Worm (Caenorhabditis elegans) whole organism, L1 larva: ENCODE results near the gene fkb-4.

ENCODE experiments used
- ceh-82 ChIP-seq, 3 experiments: fragments of 150-350 bp in 1 of 3; sonication (generic microtip) in 2 of 3; optimal IDR thresholded peaks; 2 replicates each; lab custom pipeline; 2014 to 2017; ENCODE audit warnings: missing biosample characterization in 3 of 3, missing genetic modification characterization in 3 of 3
- ceh-88 ChIP-seq: fragments of 200-800 bp; sonication (Bioruptor generic); IDR thresholded peaks from 2 replicates; pipeline ENCODE4 v1.3.6; 2022; ENCODE audit warnings: missing genetic modification characterization, missing compliant biosample characterization
- egl-27 ChIP-seq, 2 experiments: fragments of 150-350 bp in 1 of 2; sonication (generic microtip); optimal IDR thresholded peaks; 3 replicates each; lab custom pipeline; 2017 to 2018; ENCODE audit warnings: missing biosample characterization in 2 of 2, missing genetic modification characterization in 2 of 2, missing genetic modification reagents in 2 of 2
- lin-35 ChIP-seq, 2 experiments: fragments of 150-350 bp; optimal IDR thresholded peaks; 2 replicates each; lab custom pipeline; 2014; ENCODE audit warnings: missing biosample characterization in 2 of 2, missing genetic modification characterization in 2 of 2, missing genetic modification reagents in 2 of 2
- mdl-1 ChIP-seq, 2 experiments: fragments of 150-350 bp; optimal IDR thresholded peaks; 2 replicates each; lab custom pipeline; 2014 to 2017; ENCODE audit warnings: missing biosample characterization in 2 of 2, missing genetic modification characterization in 2 of 2, inconsistent platforms in 1 of 2
- mep-1 ChIP-seq: fragments of 150-350 bp; optimal IDR thresholded peaks from 2 replicates; lab custom pipeline; 2014; ENCODE audit warnings: missing biosample characterization, missing genetic modification characterization
- nhr-11 ChIP-seq: fragments of 150-350 bp; optimal IDR thresholded peaks from 2 replicates; lab custom pipeline; 2014; ENCODE audit warnings: missing biosample characterization, missing genetic modification characterization
- nhr-12 ChIP-seq: sonication (generic microtip); optimal IDR thresholded peaks from 2 replicates; lab custom pipeline; 2017; ENCODE audit warnings: missing biosample characterization, missing genetic modification characterization
- nhr-28 ChIP-seq: fragments of 150-350 bp; optimal IDR thresholded peaks from 2 replicates; lab custom pipeline; 2014; ENCODE audit warnings: missing biosample characterization, missing genetic modification characterization
- rnt-1 ChIP-seq: sonication (generic microtip); optimal IDR thresholded peaks from 2 replicates; lab custom pipeline; 2016; ENCODE audit warnings: mild to moderate bottlenecking, missing genetic modification characterization, moderate library complexity, missing compliant biosample characterization
- sox-4 ChIP-seq: sonication (generic microtip); optimal IDR thresholded peaks from 2 replicates; lab custom pipeline; 2016; ENCODE audit warnings: missing genetic modification characterization, missing compliant biosample characterization
- unc-62 ChIP-seq: fragments of 150-350 bp; optimal IDR thresholded peaks from 2 replicates; lab custom pipeline; 2014; ENCODE audit warnings: missing biosample characterization, missing genetic modification reagents, missing genetic modification characterization

- TF ChIP-seq ceh-82 (tag; optimal IDR thresholded peaks at IDR 0.05; lab: Kevin White, UChicago) (no peak), mdl-1 (tag; optimal IDR thresholded peaks at IDR 0.05; lab: Kevin White, UChicago) (no peak), lin-35 (GFP tag; optimal IDR thresholded peaks at IDR 0.05; lab: Kevin White, UChicago) (no peak), sox-4 (tag; lab: Kevin White, UChicago) (no peak), rnt-1 (tag; lab: Kevin White, UChicago) (no peak), ceh-88 (GFP tag; lab: Robert Waterston, UW) (no peak), egl-27 (tag; optimal IDR thresholded peaks at IDR 0.05; lab: Kevin White, UChicago) (no peak), nhr-11 (no peak), unc-62 (GFP tag; lab: Kevin White, UChicago) (no peak), nhr-12 (tag; lab: Kevin White, UChicago) (no peak), nhr-28 (tag; lab: Kevin White, UChicago) (no peak), mep-1 (tag; lab: Kevin White, UChicago) (no peak)
These were observed 13.1 kb downstream of the fkb-4 start for ce11 chrV:12773852-12774251.
